Worm (Caenorhabditis elegans): ENCODE measurements around the gene srd-5.

srd-5 gene

DNA sequence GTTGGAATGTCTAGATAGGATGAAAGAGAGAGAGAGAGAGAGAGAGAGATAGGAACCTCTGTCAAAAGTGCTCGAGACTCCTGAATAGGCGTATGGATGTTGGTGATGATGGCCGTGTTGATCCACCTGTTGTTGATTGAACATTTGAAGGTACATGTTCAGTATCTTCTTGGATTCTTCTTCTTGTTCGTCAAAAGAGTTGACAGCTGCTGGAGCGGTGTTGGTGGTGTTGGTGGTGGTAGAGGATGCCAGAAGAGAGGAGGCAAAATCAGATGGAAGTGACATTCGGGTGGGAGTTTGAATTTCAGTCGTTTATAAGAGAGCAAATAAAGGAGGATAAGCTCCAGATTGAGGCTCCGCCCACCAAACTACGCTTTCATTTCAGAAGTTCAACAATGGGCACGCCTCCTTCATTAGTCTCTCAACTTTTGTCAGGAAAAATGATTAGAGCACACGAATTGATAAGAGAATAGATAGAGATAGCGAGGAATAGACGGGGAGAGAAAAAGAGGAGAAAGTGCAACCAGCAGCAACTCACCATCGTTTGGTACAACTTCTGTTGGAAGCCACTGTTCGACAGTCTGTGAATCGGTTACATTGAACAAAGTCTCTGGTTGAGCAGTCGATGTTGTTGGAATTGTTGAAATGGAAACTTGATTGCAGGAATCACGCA is 21.4 kb downstream of the srd-5 start:
- TF ChIP-seq mxl-3 (GFP tag; optimal IDR thresholded peaks at IDR 0.05), result no peak
- TF ChIP-seq aha-1 (tag), result peak; percentile 78
- peak; percentile 35 for TF ChIP-seq dmd-6 (GFP tag; IDR thresholded peaks at IDR 0.05)
- no peak for TF ChIP-seq zfp-2 (tag; optimal IDR thresholded peaks at IDR 0.05)
- TF ChIP-seq dve-1 (tag; optimal IDR thresholded peaks at IDR 0.05; ENCODE audit: insufficient read depth), result peak; percentile 30
- TF ChIP-seq tra-1 (GFP tag; IDR thresholded peaks at IDR 0.05), result no peak
- TF ChIP-seq zfp-3 (GFP tag; conservative IDR thresholded peaks at IDR 0.05), result 0 out of 2 replicates have a peak, but pooled peaks have one; percentile 50
- no peak for TF ChIP-seq nhr-41 (GFP tag; IDR thresholded peaks at IDR 0.05)
- peak; percentile 39; the same call in 1 of the 2 replicates for TF ChIP-seq snpc-1.2 (GFP tag; IDR thresholded peaks at IDR 0.05)
- TF ChIP-seq ceh-28 (tag; optimal IDR thresholded peaks at IDR 0.05), result no peak
- no peak for TF ChIP-seq daf-8 (GFP tag; IDR thresholded peaks at IDR 0.05)
- no peak for TF ChIP-seq F26F4.8 (GFP tag; conservative IDR thresholded peaks at IDR 0.05)
- TF ChIP-seq F37D6.2 (tag; optimal IDR thresholded peaks at IDR 0.05), result no peak
- TF ChIP-seq Y48G9A.11 (GFP tag; IDR thresholded peaks at IDR 0.05), result no peak
- no peak for TF ChIP-seq mxl-2 (GFP tag; conservative IDR thresholded peaks at IDR 0.05)

- TF ChIP-seq spr-3 (GFP tag; optimal IDR thresholded peaks at IDR 0.05), result no peak
- TF ChIP-seq aly-2 (tag; optimal IDR thresholded peaks at IDR 0.05), result no peak
- no peak for TF ChIP-seq mdt-29 (GFP tag; IDR thresholded peaks at IDR 0.05)
- TF ChIP-seq aha-1 (tag), result peak; percentile 52
- TF ChIP-seq dpl-1 (GFP tag; optimal IDR thresholded peaks at IDR 0.05), result no peak
- TF ChIP-seq dve-1 (tag; optimal IDR thresholded peaks at IDR 0.05; ENCODE audit: insufficient read depth), result peak; percentile 29
- TF ChIP-seq lin-38 (GFP tag; IDR thresholded peaks at IDR 0.05), result peak; percentile 45
- peak; percentile 39; the same call in 1 of the 2 replicates for TF ChIP-seq T26A8.4 (GFP tag; IDR thresholded peaks at IDR 0.05)
- TF ChIP-seq rbr-2 (tag; optimal IDR thresholded peaks at IDR 0.05), result no peak
- no peak for TF ChIP-seq ceh-62 (tag; optimal IDR thresholded peaks at IDR 0.05)
- TF ChIP-seq unc-62 (GFP tag; optimal IDR thresholded peaks at IDR 0.05 in 1 of 2), result no peak
- no peak for TF ChIP-seq unc-62 (tag; optimal IDR thresholded peaks at IDR 0.05)
- TF ChIP-seq dmd-6 (GFP tag; IDR thresholded peaks at IDR 0.05), result no peak; the same call in 1 of the 2 replicates
- no peak for TF ChIP-seq nhr-48 (tag; optimal IDR thresholded peaks at IDR 0.05)
- no peak for TF ChIP-seq daf-8 (GFP tag; IDR thresholded peaks at IDR 0.05)
- TF ChIP-seq mxl-3 (GFP tag; optimal IDR thresholded peaks at IDR 0.05), result no peak
- TF ChIP-seq Y48G9A.11 (GFP tag; IDR thresholded peaks at IDR 0.05), result no peak
- TF ChIP-seq ZK337.2 (GFP tag; IDR thresholded peaks at IDR 0.05), result no peak
- TF ChIP-seq F10B5.3 (tag; optimal IDR thresholded peaks at IDR 0.05), result no peak
- TF ChIP-seq sdz-12 (GFP tag; optimal IDR thresholded peaks at IDR 0.05), result no peak
- no peak for TF ChIP-seq tag-97 (GFP tag; IDR thresholded peaks at IDR 0.05)
- no peak for TF ChIP-seq nhr-41 (GFP tag; IDR thresholded peaks at IDR 0.05)
- TF ChIP-seq Y105C5A.15 (GFP tag; IDR thresholded peaks at IDR 0.05), result peak; percentile 62; the same call in 1 of the 2 replicates
- no peak for TF ChIP-seq ZK546.5 (tag; optimal IDR thresholded peaks at IDR 0.05)
- TF ChIP-seq F44E2.7 (GFP tag; IDR thresholded peaks at IDR 0.05), result no peak
- TF ChIP-seq gei-8 (GFP tag; optimal IDR thresholded peaks at IDR 0.05), result no peak
- TF ChIP-seq fos-1 (tag; optimal IDR thresholded peaks at IDR 0.05), result no peak
- TF ChIP-seq daf-19 (GFP tag; conservative IDR thresholded peaks at IDR 0.05), result no peak
- TF ChIP-seq skn-1 (tag; optimal IDR thresholded peaks at IDR 0.05), result no peak
- no peak for TF ChIP-seq D1046.2 (GFP tag; IDR thresholded peaks at IDR 0.05)
- no peak for TF ChIP-seq lin-39 (tag; optimal IDR thresholded peaks at IDR 0.05)
- no peak for TF ChIP-seq dmd-9 (GFP tag; IDR thresholded peaks at IDR 0.05)
- no peak for TF ChIP-seq nhr-237 (tag; optimal IDR thresholded peaks at IDR 0.05)
- TF ChIP-seq jun-1 (tag; optimal IDR thresholded peaks at IDR 0.05), result no peak
- no peak; the same call in 1 of the 2 replicates for TF ChIP-seq set-16 (GFP tag; IDR thresholded peaks at IDR 0.05)
- TF ChIP-seq mxl-2 (GFP tag; conservative IDR thresholded peaks at IDR 0.05), result no peak
- TF ChIP-seq unc-130 (GFP tag; optimal IDR thresholded peaks at IDR 0.05), result no peak
- no peak for TF ChIP-seq ceh-44 (GFP tag; IDR thresholded peaks at IDR 0.05)
- no peak for TF ChIP-seq lim-7 (GFP tag; IDR thresholded peaks at IDR 0.05)
- no peak for TF ChIP-seq ztf-7 (tag; optimal IDR thresholded peaks at IDR 0.05)
- TF ChIP-seq nhr-102 (tag; optimal IDR thresholded peaks at IDR 0.05), result peak; percentile 31
These were observed 23.5 kb downstream of the srd-5 start for ce11 chrIV:5650761-5651332.
